Worm (Caenorhabditis elegans) whole organism, late embryonic: ENCODE results near the gene mam-2.

Experiments
- C08G9.2 ChIP-seq: sonication (generic microtip); optimal IDR thresholded peaks from 2 replicates; lab custom pipeline; 2016; ENCODE audit warnings: mild to moderate bottlenecking, missing genetic modification characterization, moderate library complexity, missing compliant biosample characterization
- F13H6.1 ChIP-seq: sonication (generic microtip); optimal IDR thresholded peaks from 2 replicates; lab custom pipeline; 2016; ENCODE audit warnings: missing genetic modification characterization, missing compliant biosample characterization
- Y22D7AL.16 ChIP-seq: sonication (generic microtip); optimal IDR thresholded peaks from 2 replicates; lab custom pipeline; 2016; ENCODE audit warnings: missing genetic modification characterization, missing compliant biosample characterization
- ama-1 ChIP-seq: fragments of 150-350 bp; optimal IDR thresholded peaks from 2 replicates; lab custom pipeline; 2014
- ceh-14 ChIP-seq: sonication (generic microtip); optimal IDR thresholded peaks from 2 replicates; lab custom pipeline; 2016; ENCODE audit warnings: missing genotype, missing genetic modification characterization, missing compliant biosample characterization
- ceh-19 ChIP-seq: fragments of 200-800 bp; sonication (Bioruptor generic); optimal IDR thresholded peaks from 2 replicates; lab custom pipeline; 2018; ENCODE audit warnings: mild to moderate bottlenecking, missing genetic modification characterization, missing compliant biosample characterization
- ceh-2 ChIP-seq: sonication (generic microtip); optimal IDR thresholded peaks from 2 replicates; lab custom pipeline; 2016; ENCODE audit warnings: missing genotype, missing genetic modification characterization, missing compliant biosample characterization
- ceh-24 ChIP-seq: sonication (generic microtip); optimal IDR thresholded peaks from 2 replicates; lab custom pipeline; 2016; ENCODE audit warnings: mild to moderate bottlenecking, missing genetic modification characterization, missing compliant biosample characterization
- ceh-45 ChIP-seq: fragments of 200-800 bp; sonication (Bioruptor generic); IDR thresholded peaks from 2 replicates; pipeline ENCODE4 v1.3.6; 2022; ENCODE audit warnings: missing genetic modification reagents, missing genetic modification characterization, missing compliant biosample characterization
- ceh-9 ChIP-seq: sonication (generic microtip); optimal IDR thresholded peaks from 2 replicates; lab custom pipeline; 2016; ENCODE audit warnings: mild to moderate bottlenecking, missing genetic modification characterization, inconsistent platforms, missing compliant biosample characterization
- che-1 ChIP-seq: sonication (generic microtip); optimal IDR thresholded peaks from 2 replicates; lab custom pipeline; 2016; ENCODE audit warnings: mild to moderate bottlenecking, missing genetic modification characterization, missing compliant biosample characterization
- elt-2 ChIP-seq: sonication (generic microtip); optimal IDR thresholded peaks from 2 replicates; lab custom pipeline; 2016; ENCODE audit warnings: missing genetic modification reagents, missing genetic modification characterization, missing compliant biosample characterization
- ets-4 ChIP-seq: sonication (generic microtip); optimal IDR thresholded peaks from 2 replicates; lab custom pipeline; 2016; ENCODE audit warnings: missing genetic modification characterization, missing compliant biosample characterization
- eyg-1 ChIP-seq: sonication (generic microtip); optimal IDR thresholded peaks from 2 replicates; lab custom pipeline; 2016; ENCODE audit warnings: missing genotype, missing genetic modification characterization, missing compliant biosample characterization
- gmeb-2 ChIP-seq: sonication (generic microtip); optimal IDR thresholded peaks from 2 replicates; lab custom pipeline; 2016; ENCODE audit warnings: missing genetic modification characterization, inconsistent platforms, missing compliant biosample characterization
- hlh-13 ChIP-seq: fragments of 200-800 bp; sonication (Bioruptor generic); optimal IDR thresholded peaks from 2 replicates; lab custom pipeline; 2018; ENCODE audit warnings: mild to moderate bottlenecking, missing genetic modification characterization, missing compliant biosample characterization
- hlh-8 ChIP-seq: sonication (generic microtip); optimal IDR thresholded peaks from 2 replicates; lab custom pipeline; 2016; ENCODE audit warnings: missing genotype, missing genetic modification characterization, missing compliant biosample characterization
- madf-2 ChIP-seq: sonication (generic microtip); optimal IDR thresholded peaks from 2 replicates; lab custom pipeline; 2017; ENCODE audit warnings: missing genetic modification characterization, missing compliant biosample characterization
- nfya-1 ChIP-seq: sonication (generic microtip); optimal IDR thresholded peaks from 2 replicates; lab custom pipeline; 2017; ENCODE audit warnings: missing genetic modification characterization, mild to moderate bottlenecking, missing compliant biosample characterization, antibody characterized with exemption, moderate library complexity
- nhr-232 ChIP-seq: sonication (generic microtip); optimal IDR thresholded peaks from 2 replicates; lab custom pipeline; 2016; ENCODE audit warnings: missing genetic modification characterization, missing compliant biosample characterization
- odd-2 ChIP-seq: sonication (generic microtip); optimal IDR thresholded peaks from 2 replicates; lab custom pipeline; 2017; ENCODE audit warnings: antibody characterized with exemption, mild to moderate bottlenecking, missing genetic modification characterization, missing compliant biosample characterization
- pha-4 ChIP-seq: fragments of 150-350 bp; optimal IDR thresholded peaks from 2 replicates; lab custom pipeline; 2018; ENCODE audit warnings: missing biosample characterization, missing genetic modification reagents, missing genetic modification characterization
- pqm-1 ChIP-seq: sonication (generic microtip); optimal IDR thresholded peaks from 2 replicates; lab custom pipeline; 2016; ENCODE audit warnings: missing genetic modification characterization, missing compliant biosample characterization
- ref-2 ChIP-seq: sonication (generic microtip); optimal IDR thresholded peaks from 2 replicates; lab custom pipeline; 2016; ENCODE audit warnings: missing genetic modification characterization, missing compliant biosample characterization
- sox-4 ChIP-seq: sonication (generic microtip); optimal IDR thresholded peaks from 2 replicates; lab custom pipeline; 2017; ENCODE audit warnings: mild to moderate bottlenecking, missing genetic modification characterization, inconsistent platforms, missing compliant biosample characterization
- tbx-7 ChIP-seq: sonication (generic microtip); optimal IDR thresholded peaks from 2 replicates; lab custom pipeline; 2016; ENCODE audit warnings: missing genotype, missing genetic modification characterization, missing compliant biosample characterization
- unc-3 ChIP-seq, 2 experiments: fragments of 200-800 bp in 1 of 2; sonication (Bioruptor generic) in 1 of 2; sonication (generic microtip) in 1 of 2; conservative IDR thresholded peaks in 1 of 2; optimal IDR thresholded peaks in 1 of 2; 2 replicates each; pipeline versions ENCODE4 v1.3.6 to Lab custom; 2016 to 2022; ENCODE audit warnings: missing compliant biosample characterization in 2 of 2, missing genetic modification characterization in 2 of 2, missing genetic modification reagents in 1 of 2
- unc-55 ChIP-seq: sonication (generic microtip); optimal IDR thresholded peaks from 2 replicates; lab custom pipeline; 2017; ENCODE audit warnings: missing biosample characterization, missing genetic modification reagents, missing genetic modification characterization
- zip-5 ChIP-seq: sonication (generic microtip); optimal IDR thresholded peaks from 2 replicates; lab custom pipeline; 2016; ENCODE audit warnings: missing genetic modification characterization, missing compliant biosample characterization

Gene mam-2

DNA sequence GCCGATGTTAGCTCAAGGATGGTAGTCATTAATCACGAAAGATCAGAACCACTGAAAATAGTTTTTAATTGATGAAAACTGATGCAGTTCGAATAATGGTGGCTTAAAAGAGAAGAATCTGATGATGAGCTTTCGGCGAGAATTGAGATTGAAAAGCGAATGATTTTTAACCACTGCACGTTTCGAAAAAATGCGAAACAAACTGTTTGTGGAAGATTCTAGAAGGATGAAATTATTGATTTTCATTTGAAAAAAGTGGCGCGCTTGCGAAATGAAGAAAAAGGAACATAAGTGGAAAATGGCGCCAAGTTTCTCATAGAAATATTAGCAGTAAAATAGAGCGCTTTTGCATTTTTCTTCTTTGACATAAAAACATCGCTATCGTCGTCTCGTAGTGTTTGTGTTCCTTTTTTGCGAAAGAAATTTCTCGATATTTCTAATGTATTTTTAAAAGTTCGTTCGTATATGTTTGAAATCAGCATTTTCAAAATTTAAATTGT is 11.9 kb downstream of the mam-2 start, which contains the start of gene uba-1:
TSS of gene uba-1 (minus strand) at position 51 of the 500 bp plus-strand sequence.
- TF ChIP-seq hlh-8 (tag; lab: Kevin White, UChicago): no peak
- no peak for TF ChIP-seq pqm-1 (tag; lab: Kevin White, UChicago)
- no peak for TF ChIP-seq Y22D7AL.16
- no peak for TF ChIP-seq madf-2 (tag; lab: Kevin White, UChicago)
- TF ChIP-seq unc-3 (GFP tag; conservative IDR thresholded peaks at IDR 0.05; lab: Robert Waterston, UW): no peak
- no peak for TF ChIP-seq unc-3 (tag; optimal IDR thresholded peaks at IDR 0.05; lab: Kevin White, UChicago)

DNA sequence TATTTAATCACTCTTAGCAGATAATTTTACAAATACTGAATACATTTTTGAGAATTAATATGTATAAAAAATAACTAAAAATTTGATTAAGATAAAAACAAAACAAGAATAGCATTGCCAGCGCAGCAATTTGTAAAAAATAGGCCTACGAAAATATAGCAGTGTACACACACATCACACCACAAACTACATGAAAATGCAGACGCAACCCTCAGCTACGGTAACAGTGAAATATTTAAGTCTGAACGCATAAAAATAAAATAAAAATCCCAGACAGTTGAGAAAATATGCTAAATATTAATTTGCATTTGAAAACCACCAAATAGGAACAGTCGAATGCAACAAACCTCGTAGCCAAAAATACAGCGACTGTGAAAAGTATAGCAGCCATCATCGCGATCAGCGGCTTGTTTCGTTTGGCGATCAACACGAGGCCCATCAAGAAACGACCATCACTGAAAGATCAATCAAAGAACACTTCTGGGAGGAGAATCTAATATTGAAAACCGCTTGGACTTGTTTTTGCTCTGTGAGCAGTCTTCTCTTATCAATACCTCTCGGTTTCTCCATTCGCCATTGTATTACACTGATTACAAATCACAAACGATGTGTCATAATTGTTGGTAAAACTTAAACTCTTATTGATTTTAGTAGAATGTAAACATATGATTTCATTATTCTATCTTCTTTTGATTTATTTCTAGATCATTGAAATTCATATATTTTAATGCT is 15.7 kb downstream of the mam-2 start, which contains the start of gene pyp-1:
TSS of gene pyp-1 (minus strand) at position 439 of the 732 bp plus-strand sequence.
- peak; percentile 6 for TF ChIP-seq elt-2 (tag; lab: Kevin White, UChicago)
- no peak for TF ChIP-seq zip-5

DNA sequence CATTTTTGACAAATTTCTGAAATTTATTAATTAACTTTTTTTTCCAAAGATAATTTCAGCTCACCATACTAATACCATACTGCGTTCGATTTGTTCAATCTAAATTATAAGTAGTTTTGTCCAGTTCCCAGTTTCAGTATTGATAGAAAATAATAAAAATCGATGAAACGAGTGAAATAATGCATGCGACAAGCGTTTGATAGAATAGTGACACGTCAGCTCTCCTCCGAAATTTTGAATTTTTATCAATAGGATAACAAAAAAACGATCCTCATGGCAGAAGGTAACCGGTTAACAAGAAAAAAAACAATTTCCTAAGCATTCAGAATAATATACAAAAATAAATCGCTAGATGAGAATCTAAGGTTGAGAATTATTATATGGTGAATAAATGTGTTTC is 18.8 kb downstream of the mam-2 start, which contains the start of gene C47E12.3:
TSS of gene C47E12.3 (minus strand) at position 101 of the 400 bp plus-strand sequence.
- no peak for TF ChIP-seq tbx-7 (tag; lab: Kevin White, UChicago)

DNA sequence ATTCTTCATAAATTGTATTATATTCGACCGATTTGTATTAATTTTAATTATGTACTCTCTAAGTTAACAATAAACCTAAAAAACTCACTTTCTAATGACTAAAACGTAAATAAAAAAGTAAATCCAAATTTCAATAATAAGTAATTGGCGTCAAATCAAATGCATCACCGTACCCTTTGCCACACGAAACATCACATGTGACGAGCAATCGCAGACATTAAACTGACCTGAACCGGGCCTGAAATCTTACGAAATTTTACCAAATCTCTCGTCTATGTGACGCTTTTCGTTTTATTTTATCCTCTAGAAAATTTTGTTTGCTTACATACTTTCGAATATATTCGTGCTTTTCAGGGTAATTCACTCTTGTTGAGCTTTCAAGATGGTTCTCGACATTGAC is 20.4 kb downstream of the mam-2 start, which contains the start of the genes C47E12.2 and sars-1:
TSS of gene C47E12.2 (minus strand) at position 131 of the 400 bp plus-strand sequence.
TSS of gene sars-1 (plus strand) at position 355 of the 400 bp plus-strand sequence.
- TF ChIP-seq unc-3 (GFP tag; conservative IDR thresholded peaks at IDR 0.05; lab: Robert Waterston, UW) (no peak), unc-3 (tag; optimal IDR thresholded peaks at IDR 0.05; lab: Kevin White, UChicago) (no peak), gmeb-2 (tag; lab: Kevin White, UChicago) (no peak), che-1 (tag; lab: Kevin White, UChicago) (no peak), eyg-1 (tag; lab: Kevin White, UChicago) (no peak), sox-4 (tag; lab: Kevin White, UChicago) (no peak), C08G9.2 (tag; lab: Kevin White, UChicago) (no peak), ceh-9 (no peak), unc-55 (GFP tag; lab: Kevin White, UChicago) (no peak), ref-2 (no peak), pha-4 (tag; lab: Kevin White, UChicago) (no peak), ama-1 (lab: Kevin White, UChicago) (no peak), ets-4 (tag; lab: Kevin White, UChicago) (no peak), ceh-14 (tag; lab: Kevin White, UChicago) (no peak), nhr-232 (no peak), ceh-24 (tag; lab: Kevin White, UChicago) (no peak), ceh-45 (GFP tag; lab: Robert Waterston, UW) (no peak)

DNA sequence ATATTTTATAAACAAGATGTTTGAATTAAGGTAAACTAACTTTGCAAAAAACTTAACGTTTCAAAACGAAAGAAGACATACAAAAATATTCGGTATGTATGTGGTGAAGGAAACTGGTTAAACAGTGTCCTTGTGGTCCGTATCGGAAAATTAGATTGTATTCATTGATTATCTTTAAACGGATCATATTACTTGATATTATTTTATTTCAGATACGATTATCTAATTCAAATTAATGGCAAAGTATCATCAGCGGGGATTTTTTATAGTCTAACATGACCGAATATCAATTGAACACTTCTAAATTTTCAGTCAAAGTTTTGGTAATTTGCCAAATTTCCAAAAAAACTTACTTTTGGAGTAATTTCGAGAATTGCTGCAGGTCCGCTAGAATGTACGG is 23.8 kb downstream of the mam-2 start, which contains the start of gene C47E12.13:
TSS of gene C47E12.13 (minus strand) at position 101 of the 400 bp plus-strand sequence.
- TF ChIP-seq ceh-2 (tag; lab: Kevin White, UChicago): no peak
- no peak for TF ChIP-seq F13H6.1 (tag; lab: Kevin White, UChicago)
- TF ChIP-seq ceh-45 (GFP tag; lab: Robert Waterston, UW): no peak
- TF ChIP-seq nfya-1 (tag; lab: Kevin White, UChicago): no peak

DNA sequence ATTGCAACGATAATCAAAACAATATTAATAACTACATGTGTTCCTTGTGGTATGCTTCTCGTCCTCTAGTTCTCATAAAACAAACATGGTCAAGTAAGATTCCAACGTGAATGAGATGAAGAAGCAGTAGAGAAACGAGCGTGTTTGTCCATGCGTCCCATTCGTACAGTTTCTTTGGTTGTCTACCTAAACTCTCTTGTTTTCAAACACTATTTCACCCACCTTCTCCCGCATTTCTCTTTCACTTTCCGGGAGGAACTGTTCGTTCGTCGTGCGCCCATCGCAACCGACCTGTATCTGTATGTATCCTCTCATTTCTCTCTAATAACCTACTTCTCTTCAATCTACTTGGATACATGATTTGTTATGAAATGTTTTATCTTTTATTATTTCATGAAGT is 24.8 kb downstream of the mam-2 start:
- TF ChIP-seq odd-2 (tag; lab: Kevin White, UChicago): no peak
- TF ChIP-seq ref-2: peak; percentile 10

DNA sequence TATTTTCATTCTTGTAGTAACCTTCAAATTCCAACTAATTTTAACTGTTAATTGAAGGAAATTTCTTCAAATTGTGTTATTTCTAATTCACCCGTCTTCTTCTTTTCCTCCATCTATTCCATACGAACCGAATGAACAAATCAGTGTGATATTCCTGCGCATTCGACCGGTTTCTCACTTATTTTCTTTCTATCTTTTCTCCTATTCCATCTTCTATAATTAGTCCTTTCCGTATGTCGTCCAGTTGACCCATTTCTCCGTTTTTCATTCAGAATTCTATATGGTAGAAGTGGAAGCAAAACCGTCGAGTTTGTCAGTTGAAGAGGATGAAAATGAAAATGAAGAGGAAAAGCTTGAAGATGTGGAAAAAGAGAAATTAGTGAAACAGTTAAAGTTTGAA is 26.5 kb downstream of the mam-2 start, which contains the start of gene magu-4:
TSS of gene magu-4 (plus strand) at position 218 of the 400 bp plus-strand sequence.
- TF ChIP-seq hlh-13 (GFP tag; lab: Kevin White, UChicago): no peak
- TF ChIP-seq ceh-19 (GFP tag; lab: Kevin White, UChicago): no peak
